Fruit fly (Drosophila melanogaster): ENCODE results near the gene CG14883.

The CG14883 gene

DNA sequence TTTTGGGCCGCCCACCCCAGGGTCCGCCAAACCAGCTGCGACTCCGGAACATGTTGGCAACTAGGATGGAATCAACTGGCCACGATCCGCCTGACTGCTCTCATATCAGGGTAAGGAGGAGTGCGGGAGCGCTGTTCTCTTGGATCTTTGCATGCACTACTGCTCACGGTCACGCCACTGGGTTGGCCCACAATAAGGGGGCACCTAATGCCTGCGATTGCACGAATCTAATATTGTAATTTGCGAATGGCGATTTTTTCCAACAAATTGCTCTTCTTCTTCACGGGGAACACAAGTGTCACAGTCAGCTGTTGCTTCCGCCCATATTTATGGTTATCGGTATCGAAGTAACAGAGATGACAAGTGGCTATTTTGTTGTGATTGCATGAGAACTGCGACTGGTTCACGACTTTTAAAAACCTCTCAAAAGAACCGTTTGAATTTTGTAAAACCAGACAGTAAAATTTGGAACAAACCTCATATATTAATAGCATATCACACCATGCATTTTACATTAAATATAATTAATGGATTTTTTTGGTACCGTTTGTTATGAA lies 14.4 kb upstream of the CG14883 start, which contains the start of gene ema:
ema (minus strand) TSS at position 295 of the 557 bp plus-strand sequence.
- no peak for TF ChIP-seq Myc (optimal IDR thresholded peaks at IDR 0.05)
- TF ChIP-seq insv (optimal IDR thresholded peaks at IDR 0.05), result no peak

DNA sequence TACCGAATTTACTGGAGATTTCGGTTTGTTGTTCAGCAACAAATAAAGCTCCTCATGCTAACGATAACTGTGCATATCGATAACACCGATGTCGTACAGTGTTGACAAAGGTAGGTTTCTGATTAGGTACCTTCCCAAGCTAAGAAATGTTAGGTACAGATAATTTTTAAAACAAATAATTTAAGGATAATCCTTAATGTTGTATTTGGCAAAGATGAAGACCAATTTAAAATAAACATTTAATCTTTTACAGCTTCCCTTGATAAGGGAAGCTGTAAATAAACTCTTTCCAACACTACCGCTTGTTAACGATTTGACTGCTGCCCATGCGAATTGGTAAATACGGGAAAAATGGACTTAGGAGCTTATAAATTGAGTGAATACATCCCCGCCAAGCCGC lies 12.9 kb upstream of the CG14883 start, which contains the start of the genes Ttc1 and CG14882:
Ttc1 (minus strand) TSS at position 71 of the 400 bp plus-strand sequence.
CG14882 (plus strand) TSS at position 271 of the 400 bp plus-strand sequence.
- TF ChIP-seq ttk (optimal IDR thresholded peaks at IDR 0.05), result no peak
- TF ChIP-seq Myc (optimal IDR thresholded peaks at IDR 0.05), result no peak
- TF ChIP-seq h (optimal IDR thresholded peaks at IDR 0.05), result no peak
- TF ChIP-seq psq (optimal IDR thresholded peaks at IDR 0.05), result no peak
- TF ChIP-seq insv (optimal IDR thresholded peaks at IDR 0.05), result no peak
- TF ChIP-seq Sin3A (optimal IDR thresholded peaks at IDR 0.05), result no peak

DNA sequence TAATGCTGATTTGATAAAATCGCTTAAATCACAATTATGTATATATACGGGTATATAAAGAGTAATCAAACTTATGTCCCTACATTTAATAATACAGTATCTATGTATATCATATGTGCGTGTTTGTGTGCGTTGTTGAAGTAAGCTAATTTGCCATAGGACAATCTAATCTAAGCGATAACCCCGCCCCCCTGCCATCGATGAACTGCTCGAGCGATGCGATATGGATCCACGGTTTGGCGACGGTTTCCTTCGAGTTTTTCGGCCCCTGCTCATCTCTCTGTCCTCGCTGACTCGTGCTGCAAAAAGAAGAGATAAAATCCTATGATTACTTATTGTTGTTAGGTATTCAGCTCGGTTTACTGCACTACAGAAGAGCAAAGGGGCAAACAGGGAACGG lies 9.0 kb upstream of the CG14883 start:
- no peak for TF ChIP-seq h (optimal IDR thresholded peaks at IDR 0.05)
- no peak for TF ChIP-seq insv (optimal IDR thresholded peaks at IDR 0.05)
- TF ChIP-seq psq (optimal IDR thresholded peaks at IDR 0.05), result no peak
- no peak for TF ChIP-seq ttk (optimal IDR thresholded peaks at IDR 0.05)
- TF ChIP-seq Sin3A (optimal IDR thresholded peaks at IDR 0.05), result no peak
- no peak for TF ChIP-seq Myc (optimal IDR thresholded peaks at IDR 0.05)

DNA sequence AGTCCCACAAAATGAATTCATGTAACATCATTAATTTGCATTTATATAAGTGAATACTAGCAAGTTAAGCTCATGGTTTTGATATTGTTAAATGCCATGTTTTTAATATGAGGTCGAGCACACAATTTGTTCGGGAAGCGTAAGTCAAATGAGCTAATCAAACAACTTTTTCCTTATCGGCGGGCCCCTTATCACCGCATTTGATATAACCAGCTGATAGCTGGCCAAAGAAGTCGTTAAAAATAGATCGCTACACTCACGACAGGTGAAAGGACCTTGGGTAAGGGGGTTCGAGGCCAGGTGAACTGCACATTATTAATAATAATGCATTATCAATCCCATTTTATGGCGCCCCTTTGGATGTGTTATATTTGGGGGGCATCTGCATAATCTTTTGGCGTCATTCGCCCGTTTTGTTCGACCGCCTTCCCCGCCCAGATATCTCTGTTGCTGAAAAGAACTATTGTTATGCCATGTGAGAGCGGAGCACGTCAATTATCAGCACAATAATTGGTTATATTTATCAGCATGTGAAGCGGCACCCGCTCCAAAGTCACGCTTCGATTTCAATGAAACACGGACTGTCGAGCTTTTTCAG lies 8.3 kb upstream of the CG14883 start:
- TF ChIP-seq Myc (optimal IDR thresholded peaks at IDR 0.05) (no peak), h (optimal IDR thresholded peaks at IDR 0.05) (no peak), insv (optimal IDR thresholded peaks at IDR 0.05) (no peak)

DNA sequence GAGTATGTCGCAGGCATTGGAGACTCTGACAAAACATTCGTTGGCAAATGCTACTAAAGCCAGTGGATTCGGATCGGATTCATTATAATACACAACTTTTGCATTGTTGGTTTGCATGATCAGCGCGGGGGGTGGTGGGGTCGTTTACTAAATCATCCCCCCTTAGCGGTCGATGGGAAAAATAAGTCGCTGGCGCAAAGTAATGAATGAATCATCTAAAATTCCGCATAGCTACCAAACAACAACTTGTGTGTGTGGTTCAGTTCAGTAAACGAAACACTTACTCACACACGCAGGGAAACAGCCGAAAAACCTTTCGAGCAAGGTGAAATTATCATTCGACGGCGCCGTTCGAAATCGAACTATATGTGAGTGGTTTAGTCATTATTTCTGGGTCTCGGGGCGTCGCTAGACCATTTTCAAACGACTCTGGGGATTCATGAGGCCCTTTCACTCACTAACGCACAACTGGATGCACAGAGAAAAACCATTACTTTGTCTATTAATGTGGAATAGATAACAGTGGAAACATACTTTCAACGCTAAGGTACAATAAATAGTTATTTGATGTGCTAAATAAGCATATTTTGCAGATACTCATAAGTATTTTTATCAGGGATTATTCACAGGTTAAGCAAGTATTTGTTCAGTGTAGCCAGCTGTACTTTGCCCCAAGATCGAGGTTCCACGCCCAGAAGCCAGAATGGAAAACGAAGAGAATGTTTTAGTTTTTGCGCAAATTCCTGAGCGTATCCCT lies 7.3 kb upstream of the CG14883 start:
- no peak for TF ChIP-seq Sin3A (optimal IDR thresholded peaks at IDR 0.05)
- no peak for TF ChIP-seq insv (optimal IDR thresholded peaks at IDR 0.05)
- TF ChIP-seq psq (optimal IDR thresholded peaks at IDR 0.05), result no peak
- no peak for TF ChIP-seq h (optimal IDR thresholded peaks at IDR 0.05)
- no peak for TF ChIP-seq ttk (optimal IDR thresholded peaks at IDR 0.05)
- TF ChIP-seq Myc (optimal IDR thresholded peaks at IDR 0.05), result no peak

DNA sequence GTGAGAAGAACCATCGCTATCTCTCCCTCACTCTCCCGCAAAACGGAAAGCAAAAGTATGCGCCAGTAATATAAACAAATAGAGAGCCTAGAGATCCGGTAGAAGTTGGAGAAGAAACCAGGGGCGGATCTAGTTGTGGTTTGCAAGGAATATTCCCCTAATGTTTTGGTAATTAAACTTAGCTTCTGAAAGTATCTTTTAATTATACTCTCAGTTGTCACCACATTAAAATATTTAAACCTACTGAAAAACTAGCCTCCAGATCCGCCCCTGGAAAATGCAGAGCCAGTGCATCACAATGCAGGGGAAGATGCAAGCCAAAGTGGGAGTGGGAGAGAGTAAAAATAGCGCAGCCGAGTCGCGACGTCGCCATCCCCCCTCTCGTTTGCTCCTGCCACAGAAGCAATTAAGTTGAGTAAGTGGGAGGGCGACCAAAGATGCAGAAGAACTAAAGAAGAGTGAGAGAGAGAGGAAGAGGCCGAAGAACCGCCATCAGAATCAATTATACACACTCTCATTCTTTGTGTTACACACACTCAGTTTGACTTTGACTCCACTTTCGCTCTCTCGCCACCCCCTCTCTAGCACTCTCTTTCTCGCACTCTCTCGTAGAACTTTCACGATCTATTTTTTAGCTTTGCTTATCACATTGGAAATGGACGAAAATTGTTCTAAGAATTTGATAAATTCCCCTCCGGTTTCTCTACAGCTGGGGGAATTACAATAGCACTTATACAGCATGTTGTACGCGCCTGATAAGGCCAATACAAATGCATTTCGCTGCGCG lies 6.5 kb upstream of the CG14883 start:
- TF ChIP-seq Sin3A (optimal IDR thresholded peaks at IDR 0.05) (no peak), Myc (optimal IDR thresholded peaks at IDR 0.05) (no peak), psq (optimal IDR thresholded peaks at IDR 0.05) (no peak), insv (optimal IDR thresholded peaks at IDR 0.05) (no peak), h (optimal IDR thresholded peaks at IDR 0.05) (no peak), ttk (optimal IDR thresholded peaks at IDR 0.05) (no peak)

DNA sequence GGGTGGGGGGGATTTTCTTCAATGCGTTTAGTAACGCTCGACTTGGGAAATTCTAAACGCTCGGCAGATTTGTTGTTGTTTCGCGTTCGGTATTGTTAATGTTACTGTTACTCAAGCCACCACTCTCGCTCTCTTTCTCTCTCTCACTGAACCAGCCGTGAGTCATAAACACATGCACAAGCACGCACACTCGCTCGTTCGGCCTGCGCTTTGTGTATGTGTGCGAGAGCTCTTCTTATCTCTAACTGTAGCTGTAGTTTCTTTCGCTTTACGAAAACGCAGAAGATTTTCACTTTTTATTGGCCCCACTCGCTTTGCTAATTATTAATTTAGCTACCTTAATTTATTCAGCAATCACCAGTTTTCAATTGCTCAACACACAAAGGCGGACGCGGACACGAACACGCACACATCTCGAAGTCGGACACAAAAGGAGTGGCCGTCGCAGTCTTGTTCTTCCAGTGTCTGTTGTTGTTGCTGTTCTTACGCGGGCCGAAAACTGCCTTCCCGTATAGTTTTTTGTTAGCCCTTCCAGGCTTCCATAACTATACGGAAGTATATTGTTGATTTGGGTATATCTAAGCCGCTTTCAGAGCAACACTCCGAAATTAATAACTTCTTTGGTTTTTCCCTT lies 2.8 kb upstream of the CG14883 start:
- no peak for TF ChIP-seq h (optimal IDR thresholded peaks at IDR 0.05)
- TF ChIP-seq ttk (optimal IDR thresholded peaks at IDR 0.05), result no peak
- TF ChIP-seq Myc (optimal IDR thresholded peaks at IDR 0.05), result no peak
- no peak for TF ChIP-seq insv (optimal IDR thresholded peaks at IDR 0.05)
- TF ChIP-seq psq (optimal IDR thresholded peaks at IDR 0.05), result no peak
- TF ChIP-seq Sin3A (optimal IDR thresholded peaks at IDR 0.05), result no peak

DNA sequence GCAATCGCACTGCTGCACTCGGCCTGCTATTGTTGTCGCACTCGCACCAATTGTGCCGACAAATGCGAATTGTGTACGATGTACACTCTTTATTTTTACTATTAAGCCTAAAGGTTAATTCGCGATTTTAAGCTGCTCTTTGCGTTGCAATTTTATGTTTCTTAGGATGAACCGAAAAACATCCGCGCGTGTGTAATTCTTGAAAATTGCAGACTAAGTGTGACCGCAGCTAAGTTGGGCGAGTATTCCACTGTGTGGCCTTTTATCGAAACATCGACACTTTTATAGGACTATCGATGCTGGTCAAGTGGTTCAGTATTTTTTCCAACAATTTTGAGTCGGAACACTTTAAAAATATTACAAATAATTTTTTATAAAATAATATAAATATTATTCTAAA lies 2.3 kb upstream of the CG14883 start, which contains the start of gene Pak3:
Pak3 (minus strand) TSS at position 225 of the 400 bp plus-strand sequence.
- TF ChIP-seq Sin3A (optimal IDR thresholded peaks at IDR 0.05) (no peak), psq (optimal IDR thresholded peaks at IDR 0.05) (no peak), insv (optimal IDR thresholded peaks at IDR 0.05) (no peak), Myc (optimal IDR thresholded peaks at IDR 0.05) (no peak), ttk (optimal IDR thresholded peaks at IDR 0.05) (no peak), h (optimal IDR thresholded peaks at IDR 0.05) (no peak)

DNA sequence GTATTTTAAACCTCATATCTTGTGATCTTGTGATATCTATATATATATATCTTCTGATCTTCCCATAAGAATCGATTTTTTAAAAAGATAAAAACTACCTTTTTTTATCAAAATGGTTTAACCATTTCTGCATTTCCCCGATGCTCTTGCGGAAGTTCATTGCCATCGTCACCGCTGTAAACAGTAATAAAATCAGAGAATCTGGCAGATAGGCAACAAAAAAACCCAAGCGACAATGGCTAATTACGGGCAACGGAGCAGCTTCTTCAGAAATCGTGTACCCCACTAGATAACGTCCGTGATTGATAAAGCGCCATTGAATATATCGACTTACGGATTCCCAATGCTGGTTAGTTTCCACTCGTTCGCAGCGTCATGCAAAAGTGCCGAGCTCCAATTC lies 1.7 kb upstream of the CG14883 start, which contains the start of gene CG10405:
CG10405 (plus strand) TSS at position 301 of the 400 bp plus-strand sequence.
- TF ChIP-seq insv (optimal IDR thresholded peaks at IDR 0.05) (no peak), Myc (optimal IDR thresholded peaks at IDR 0.05) (no peak), psq (optimal IDR thresholded peaks at IDR 0.05) (no peak), h (optimal IDR thresholded peaks at IDR 0.05) (no peak), Sin3A (optimal IDR thresholded peaks at IDR 0.05) (no peak), ttk (optimal IDR thresholded peaks at IDR 0.05) (no peak)

DNA sequence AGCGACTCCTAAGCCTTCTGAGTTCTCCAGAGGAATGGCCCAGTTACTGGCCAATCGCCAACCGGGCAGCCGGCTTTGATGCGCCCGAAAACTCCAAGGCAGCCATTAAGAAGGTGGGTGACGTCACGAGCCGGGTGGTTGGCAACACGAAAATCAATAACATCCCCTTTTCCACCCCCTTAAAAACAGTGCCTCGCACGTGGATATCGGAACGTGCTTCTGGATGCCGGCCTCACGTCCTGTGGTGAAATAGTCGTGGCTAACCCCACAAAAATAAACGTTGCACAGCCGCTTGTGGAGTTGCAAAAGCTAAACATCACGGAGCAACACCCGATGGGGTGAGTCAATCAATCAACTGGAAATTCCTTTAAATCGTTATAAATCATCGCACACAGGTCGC lies 755 bp downstream of the CG14883 start:
- TF ChIP-seq Myc (optimal IDR thresholded peaks at IDR 0.05) (no peak), ttk (optimal IDR thresholded peaks at IDR 0.05) (no peak), psq (optimal IDR thresholded peaks at IDR 0.05) (no peak), h (optimal IDR thresholded peaks at IDR 0.05) (no peak), Sin3A (optimal IDR thresholded peaks at IDR 0.05) (no peak), insv (optimal IDR thresholded peaks at IDR 0.05) (no peak)

DNA sequence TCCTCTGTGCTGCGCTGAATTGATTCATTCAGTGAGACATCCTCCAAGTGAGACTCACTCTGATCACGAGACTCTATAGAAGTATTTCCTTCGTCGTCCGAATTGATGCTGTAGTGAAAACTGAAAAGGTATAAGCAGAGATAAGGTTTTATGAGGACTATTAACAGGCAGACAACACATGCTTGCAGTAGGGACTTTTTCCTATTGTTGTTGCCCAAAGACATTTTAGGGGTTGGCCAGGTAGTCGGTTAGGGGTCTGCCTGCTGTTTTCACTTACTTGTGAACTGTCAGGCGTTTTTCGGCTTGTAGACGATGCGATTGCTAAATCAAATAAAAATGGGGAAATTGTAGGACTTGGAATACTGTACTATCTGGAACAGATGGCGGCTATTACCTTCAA lies 12.7 kb downstream of the CG14883 start:
- TF ChIP-seq Sin3A (optimal IDR thresholded peaks at IDR 0.05) (no peak), Myc (optimal IDR thresholded peaks at IDR 0.05) (no peak), psq (optimal IDR thresholded peaks at IDR 0.05) (no peak), ttk (optimal IDR thresholded peaks at IDR 0.05) (no peak), h (optimal IDR thresholded peaks at IDR 0.05) (no peak), insv (optimal IDR thresholded peaks at IDR 0.05) (no peak)

All from Kc167 (cell line).